Worm (Caenorhabditis elegans): ENCODE results near the gene Y45G12C.1.
"Not testable (repeated sequence)": the region's sequence is repeated elsewhere in the genome, so short reads cannot be mapped to it uniquely, and the experiment has no call there.

The Y45G12C.1 gene

ce11 chrV:2595720-2596119 is 30.2 kb downstream of the Y45G12C.1 start (continued):
- peak; percentile 54; the same call in 1 of the 2 replicates for TF ChIP-seq madf-6 (GFP tag; IDR thresholded peaks at IDR 0.05)
- TF ChIP-seq somi-1 (GFP tag; optimal IDR thresholded peaks at IDR 0.05) = no peak
- TF ChIP-seq repo-1 (tag; optimal IDR thresholded peaks at IDR 0.05) = no peak
- TF ChIP-seq Y53G8AR.9 (GFP tag; conservative IDR thresholded peaks at IDR 0.05) = no peak
- TF ChIP-seq pbrm-1 (GFP tag; IDR thresholded peaks at IDR 0.05) = no peak
- TF ChIP-seq madf-8 (GFP tag; conservative IDR thresholded peaks at IDR 0.05) = peak; percentile 32; the same call in 1 of the 2 replicates
- no peak for TF ChIP-seq rcor-1 (GFP tag; IDR thresholded peaks at IDR 0.05)
- TF ChIP-seq mel-28 (tag; optimal IDR thresholded peaks at IDR 0.05; ENCODE audit: borderline replicate concordance) = no peak
- TF ChIP-seq ets-4 (GFP tag; optimal IDR thresholded peaks at IDR 0.05) = no peak
- TF ChIP-seq madf-10 (tag; optimal IDR thresholded peaks at IDR 0.05) = no peak

ce11 chrV:2598830-2599229 is 33.3 kb downstream of the Y45G12C.1 start, which contains the start of gene F53E10.5:
TSS of gene F53E10.5 (minus strand) at chrV:2598930.
- not testable (repeated sequence) for TF ChIP-seq akir-1, unc-62, ccch-3 (GFP tag; optimal IDR thresholded peaks at IDR 0.05)

DNA sequence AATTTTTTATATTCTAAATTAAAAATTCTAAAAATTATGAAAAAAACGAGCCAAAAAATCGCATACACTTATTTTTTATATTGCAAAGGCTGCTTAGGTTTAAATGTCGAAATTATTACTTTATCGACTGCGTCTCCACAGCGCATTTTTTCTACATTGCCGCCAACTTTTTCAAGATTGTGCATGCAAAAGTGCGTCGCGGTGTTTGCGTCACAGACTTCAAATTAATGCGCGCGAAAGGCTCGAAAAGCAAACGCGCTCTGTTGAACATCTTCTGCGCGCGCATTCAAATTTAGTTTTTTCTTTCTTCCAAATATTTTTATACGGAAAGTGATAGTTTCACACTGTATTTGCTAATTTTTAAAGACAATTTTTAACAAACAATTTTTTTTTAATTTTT is 35.1 kb downstream of the Y45G12C.1 start:
- TF ChIP-seq lsl-1 (GFP tag; optimal IDR thresholded peaks at IDR 0.05) (peak; percentile 29), tbp1 (GFP tag; optimal IDR thresholded peaks at IDR 0.05) (peak; percentile 55), Y95B8A.8 (GFP tag; IDR thresholded peaks at IDR 0.05) (peak; percentile 79; the same call in 1 of the 2 replicates), attf-6 (GFP tag; IDR thresholded peaks at IDR 0.05) (0 out of 2 replicates have a peak, but pooled peaks have one; percentile 29), somi-1 (GFP tag; optimal IDR thresholded peaks at IDR 0.05) (no peak), F23B12.7 (tag; optimal IDR thresholded peaks at IDR 0.05; ENCODE audit: insufficient read depth) (peak; percentile 27), tlf-1 (GFP tag; optimal IDR thresholded peaks at IDR 0.05) (peak; percentile 71), madf-10 (tag; optimal IDR thresholded peaks at IDR 0.05) (peak; percentile 82), tbx-9 (tag; optimal IDR thresholded peaks at IDR 0.05; ENCODE audit: borderline replicate concordance) (no peak), hmg-1.2 (GFP tag; IDR thresholded peaks at IDR 0.05) (peak; percentile 81), ztf-26 (tag; optimal IDR thresholded peaks at IDR 0.05) (peak; percentile 56), sdz-38 (tag; optimal IDR thresholded peaks at IDR 0.05) (no peak), madf-3 (GFP tag; IDR thresholded peaks at IDR 0.05) (peak; percentile 81; the same call in 1 of the 2 replicates), unc-62 (GFP tag; optimal IDR thresholded peaks at IDR 0.05) (no peak), ets-4 (GFP tag; optimal IDR thresholded peaks at IDR 0.05) (no peak), gei-17 (GFP tag; optimal IDR thresholded peaks at IDR 0.05) (peak; percentile 67), F57A8.1 (GFP tag; optimal IDR thresholded peaks at IDR 0.05) (no peak), ztf-6 (GFP tag; IDR thresholded peaks at IDR 0.05) (no peak), B0261.1 (tag; optimal IDR thresholded peaks at IDR 0.05) (no peak), die-1 (tag; optimal IDR thresholded peaks at IDR 0.05) (no peak), fkh-3 (tag; optimal IDR thresholded peaks at IDR 0.05) (no peak), K12H6.12 (tag; optimal IDR thresholded peaks at IDR 0.05) (peak; percentile 77), snpc-1.1 (tag; optimal IDR thresholded peaks at IDR 0.05; ENCODE audit: insufficient read depth) (no peak), ceh-40 (GFP tag; IDR thresholded peaks at IDR 0.05) (no peak), madf-6 (GFP tag; IDR thresholded peaks at IDR 0.05) (peak; percentile 80), athp-1 (tag; optimal IDR thresholded peaks at IDR 0.05) (peak; percentile 78), Y67H2A.10 (GFP tag; conservative IDR thresholded peaks at IDR 0.05) (peak; percentile 66), K11D2.4 (GFP tag; IDR thresholded peaks at IDR 0.05) (peak; percentile 88), bed-2 (GFP tag; IDR thresholded peaks at IDR 0.05) (peak; percentile 81), zfh-2 (GFP tag; conservative IDR thresholded peaks at IDR 0.05) (peak; percentile 51), pbrm-1 (GFP tag; IDR thresholded peaks at IDR 0.05) (peak; percentile 95), him-1 (tag; optimal IDR thresholded peaks at IDR 0.05) (no peak), ekl-4 (GFP tag; IDR thresholded peaks at IDR 0.05) (peak; percentile 90), B0336.3 (GFP tag; IDR thresholded peaks at IDR 0.05) (peak; percentile 75), lir-1 (GFP tag; conservative IDR thresholded peaks at IDR 0.05) (peak; percentile 84), chd-7 (tag; optimal IDR thresholded peaks at IDR 0.05) (no peak)
